Fruit fly (Drosophila melanogaster) whole organism, embryonic: ENCODE results near the gene CG18179.

Experiments
- Atf6 ChIP-seq: fragments of 200-800 bp; sonication (Bioruptor generic); IDR thresholded peaks from 2 replicates; pipeline ENCODE4 v1.3.6; 2022; ENCODE audit warnings: missing biosample characterization, missing genetic modification characterization
- Bteb2 ChIP-seq: fragments of 200-800 bp; sonication (Bioruptor generic); optimal IDR thresholded peaks from 2 replicates; lab custom pipeline; 2016; ENCODE audit warnings: missing biosample characterization, missing genetic modification characterization
- CG10267 ChIP-seq: fragments of 200-800 bp; sonication (Bioruptor generic); optimal IDR thresholded peaks from 2 replicates; lab custom pipeline; 2018; ENCODE audit warnings: missing biosample characterization, mild to moderate bottlenecking, missing genetic modification characterization, moderate library complexity
- CG10274 ChIP-seq: fragments of 200-800 bp; sonication (Bioruptor generic); optimal IDR thresholded peaks from 3 replicates; lab custom pipeline; 2017; ENCODE audit warnings: missing biosample characterization, mild to moderate bottlenecking, missing genetic modification characterization
- CG10543 ChIP-seq: fragments of 200-800 bp; sonication (Bioruptor generic); optimal IDR thresholded peaks from 3 replicates; lab custom pipeline; 2017; ENCODE audit warnings: missing biosample characterization, mild to moderate bottlenecking, missing genetic modification characterization, moderate library complexity
- CG15696 ChIP-seq: fragments of 200-800 bp; sonication (Bioruptor generic); optimal IDR thresholded peaks from 2 replicates; lab custom pipeline; 2019; ENCODE audit warnings: missing biosample characterization, mild to moderate bottlenecking, missing genetic modification characterization, moderate library complexity
- CG1792 ChIP-seq: fragments of 200-800 bp; sonication (Bioruptor generic); optimal IDR thresholded peaks from 2 replicates; lab custom pipeline; 2016; ENCODE audit warnings: missing biosample characterization, missing genetic modification characterization
- CG2889 ChIP-seq: fragments of 200-800 bp; sonication (Bioruptor generic); IDR thresholded peaks from 3 replicates; pipeline ENCODE4 v1.3.6; 2022; ENCODE audit warnings: missing biosample characterization, missing genetic modification characterization
- CG34224 ChIP-seq: fragments of 200-800 bp; sonication (Bioruptor generic); IDR thresholded peaks from 3 replicates; pipeline ENCODE4 v1.3.6; 2022; ENCODE audit warnings: missing biosample characterization, missing genetic modification characterization; ENCODE audit not compliant: partially characterized antibody
- CG34376 ChIP-seq: fragments of 200-800 bp; sonication (Bioruptor generic); optimal IDR thresholded peaks from 2 replicates; lab custom pipeline; 2018; ENCODE audit warnings: missing biosample characterization, mild to moderate bottlenecking, missing genetic modification characterization
- CG42726 ChIP-seq: fragments of 200-800 bp; sonication (Bioruptor generic); IDR thresholded peaks from 2 replicates; pipeline ENCODE4 v1.3.6; 2022; ENCODE audit warnings: missing biosample characterization, missing genetic modification characterization; ENCODE audit not compliant: partially characterized antibody
- CG4617 ChIP-seq: fragments of 200-800 bp; sonication (Bioruptor generic); optimal IDR thresholded peaks from 3 replicates; lab custom pipeline; 2016; ENCODE audit warnings: missing biosample characterization, missing genetic modification characterization, borderline replicate concordance
- CG4707 ChIP-seq: fragments of 200-800 bp; sonication (Bioruptor generic); optimal IDR thresholded peaks from 2 replicates; lab custom pipeline; 2018; ENCODE audit warnings: missing biosample characterization, mild to moderate bottlenecking, missing genetic modification characterization, moderate library complexity
- CG4730 ChIP-seq: fragments of 200-800 bp; sonication (Bioruptor generic); IDR thresholded peaks from 2 replicates; pipeline ENCODE4 v1.3.6; 2022; ENCODE audit warnings: missing biosample characterization, missing genetic modification characterization
- CG6272 ChIP-seq: fragments of 200-800 bp; sonication (Bioruptor generic); IDR thresholded peaks from 2 replicates; pipeline ENCODE4 v1.3.6; 2022; ENCODE audit warnings: missing biosample characterization, missing genetic modification characterization
- CG7372 ChIP-seq: fragments of 200-800 bp; sonication (Bioruptor generic); IDR thresholded peaks from 2 replicates; pipeline ENCODE4 v1.3.6; 2022; ENCODE audit warnings: missing biosample characterization, missing genetic modification characterization
- CG8388 ChIP-seq: fragments of 200-800 bp; sonication (Bioruptor generic); optimal IDR thresholded peaks from 2 replicates; lab custom pipeline; 2019; ENCODE audit warnings: missing biosample characterization, mild to moderate bottlenecking, missing genetic modification characterization, moderate library complexity
- CG9215 ChIP-seq: fragments of 200-800 bp; sonication (Bioruptor generic); IDR thresholded peaks from 2 replicates; pipeline ENCODE4 v1.3.6; 2022; ENCODE audit warnings: missing biosample characterization, missing genetic modification characterization
- CkIIα-i1 ChIP-seq: fragments of 200-800 bp; sonication (Bioruptor generic); IDR thresholded peaks from 2 replicates; pipeline ENCODE4 v1.3.6; 2022; ENCODE audit warnings: missing biosample characterization, missing genetic modification characterization
- Dll ChIP-seq: fragments of 200-800 bp; sonication (Bioruptor generic); IDR thresholded peaks from 4 replicates; pipeline ENCODE4 v1.3.6; 2022; ENCODE audit warnings: missing biosample characterization, missing genetic modification characterization; ENCODE audit not compliant: partially characterized antibody
- Eip74EF ChIP-seq, 2 experiments: fragments of 200-800 bp in 1 of 2; fragments of >200 bp in 1 of 2; sonication (Bioruptor generic) in 1 of 2; optimal IDR thresholded peaks; 2 replicates each; lab custom pipeline; 2017 to 2019; ENCODE audit warnings: missing biosample characterization in 2 of 2, missing genetic modification characterization in 2 of 2, mild to moderate bottlenecking in 1 of 2, moderate library complexity in 1 of 2
- Ets65A ChIP-seq: fragments of 200-800 bp; sonication (Bioruptor generic); peaks from one replicate; lab custom pipeline; 2016; ENCODE audit warnings: missing biosample characterization, missing genetic modification characterization
- Gug ChIP-seq: fragments of 200-800 bp; sonication (Bioruptor generic); IDR thresholded peaks from 4 replicates; pipeline ENCODE4 v1.3.6; 2022; ENCODE audit warnings: missing biosample characterization, missing genetic modification characterization
- H2.0 ChIP-seq: fragments of 200-800 bp; sonication (Bioruptor generic); IDR thresholded peaks from 2 replicates; pipeline ENCODE4 v1.3.6; 2022; ENCODE audit warnings: missing biosample characterization, missing genetic modification characterization
- Hr78 ChIP-seq, 2 experiments: fragments of 200-800 bp in 1 of 2; fragments of >200 bp in 1 of 2; sonication (Bioruptor generic) in 1 of 2; optimal IDR thresholded peaks; 2 replicates each; lab custom pipeline; 2017 to 2019; ENCODE audit warnings: missing biosample characterization in 2 of 2, missing genetic modification characterization in 2 of 2, mild to moderate bottlenecking in 1 of 2, moderate library complexity in 1 of 2
- Lhr ChIP-seq: fragments of 200-800 bp; sonication (Bioruptor generic); optimal IDR thresholded peaks from 3 replicates; lab custom pipeline; 2017; ENCODE audit warnings: mild to moderate bottlenecking, missing biosample characterization, missing genetic modification reagents, missing genetic modification characterization
- PHDP ChIP-seq: fragments of 200-800 bp; sonication (Bioruptor generic); optimal IDR thresholded peaks from 3 replicates; lab custom pipeline; 2018; ENCODE audit warnings: missing biosample characterization, mild to moderate bottlenecking, missing genetic modification characterization, moderate library complexity
- Trl ChIP-seq, 3 experiments: fragments of >200 bp in 2 of 3; fragments of 200-800 bp in 1 of 3; sonication (Bioruptor generic) in 1 of 3; optimal IDR thresholded peaks; 2 replicates in 1 of 3; 3 replicates in 2 of 3; lab custom pipeline; 2016 to 2017; ENCODE audit warnings: missing biosample characterization in 1 of 3, missing genetic modification characterization in 1 of 3
- YL-1 ChIP-seq: fragments of 200-800 bp; sonication (Bioruptor generic); optimal IDR thresholded peaks from 3 replicates; lab custom pipeline; 2017; ENCODE audit warnings: missing biosample characterization, mild to moderate bottlenecking, missing genetic modification characterization
- al ChIP-seq: fragments of 200-800 bp; sonication (Bioruptor generic); IDR thresholded peaks from 2 replicates; pipeline ENCODE4 v1.3.6; 2022; ENCODE audit warnings: missing biosample characterization, missing genetic modification characterization
- aop ChIP-seq: fragments of 200-800 bp; sonication (Bioruptor generic); IDR thresholded peaks from 2 replicates; pipeline ENCODE4 v1.3.6; 2022; ENCODE audit warnings: missing biosample characterization, missing genetic modification characterization
- az2 ChIP-seq: fragments of 200-800 bp; sonication (Bioruptor generic); optimal IDR thresholded peaks from 3 replicates; lab custom pipeline; 2016; ENCODE audit warnings: missing biosample characterization, missing genetic modification characterization
- bigmax ChIP-seq: fragments of 200-800 bp; sonication (Bioruptor generic); optimal IDR thresholded peaks from 2 replicates; lab custom pipeline; 2018; ENCODE audit warnings: missing biosample characterization, mild to moderate bottlenecking, missing genetic modification characterization
- bsh ChIP-seq, 2 experiments: fragments of 200-800 bp; sonication (Bioruptor generic); optimal IDR thresholded peaks; 2 replicates each; lab custom pipeline; 2017 to 2018; ENCODE audit warnings: mild to moderate bottlenecking in 2 of 2, missing biosample characterization in 2 of 2, missing genetic modification characterization in 2 of 2, moderate library complexity in 1 of 2
- chm ChIP-seq: fragments of 200-800 bp; sonication (Bioruptor generic); IDR thresholded peaks from 2 replicates; pipeline ENCODE4 v1.3.6; 2022; ENCODE audit warnings: missing biosample characterization, missing genetic modification characterization
- dimm ChIP-seq: fragments of 200-800 bp; sonication (Bioruptor generic); IDR thresholded peaks from 2 replicates; pipeline ENCODE4 v1.3.6; 2022; ENCODE audit warnings: missing biosample characterization, missing genetic modification characterization
- disco-r ChIP-seq: fragments of 200-800 bp; sonication (Bioruptor generic); optimal IDR thresholded peaks from 2 replicates; lab custom pipeline; 2016; ENCODE audit warnings: missing biosample characterization, missing genetic modification characterization
- gfzf ChIP-seq: fragments of 200-800 bp; sonication (Bioruptor generic); optimal IDR thresholded peaks from 2 replicates; lab custom pipeline; 2016; ENCODE audit warnings: missing biosample characterization, mild to moderate bottlenecking, missing genetic modification characterization, moderate library complexity
- kah ChIP-seq: fragments of 200-800 bp; sonication (Bioruptor generic); optimal IDR thresholded peaks from 2 replicates; lab custom pipeline; 2018; ENCODE audit warnings: missing biosample characterization, mild to moderate bottlenecking, missing genetic modification characterization
- klu ChIP-seq: fragments of 200-800 bp; sonication (Bioruptor generic); IDR thresholded peaks from 2 replicates; pipeline ENCODE4 v1.3.6; 2022; ENCODE audit warnings: missing biosample characterization, missing genetic modification characterization
- mam ChIP-seq: fragments of 200-800 bp; sonication (Bioruptor generic); optimal IDR thresholded peaks from 3 replicates; lab custom pipeline; 2016; ENCODE audit warnings: missing biosample characterization, missing genetic modification characterization
- otp ChIP-seq: fragments of 200-800 bp; sonication (Bioruptor generic); IDR thresholded peaks from 3 replicates; pipeline ENCODE4, ENCODE4 v1.3.6; 2022; ENCODE audit warnings: missing biosample characterization, missing genetic modification characterization
- scrt ChIP-seq: fragments of 200-800 bp; sonication (Bioruptor generic); optimal IDR thresholded peaks from 2 replicates; lab custom pipeline; 2018; ENCODE audit warnings: missing biosample characterization, mild to moderate bottlenecking, missing genetic modification characterization, moderate library complexity
- sisA ChIP-seq: fragments of 200-800 bp; sonication (Bioruptor generic); IDR thresholded peaks from 2 replicates; pipeline ENCODE4 v1.3.6; 2022; ENCODE audit warnings: missing biosample characterization, missing genetic modification characterization
- ssp ChIP-seq: fragments of 200-800 bp; sonication (Bioruptor generic); IDR thresholded peaks from 2 replicates; pipeline ENCODE4 v1.3.6; 2022; ENCODE audit warnings: missing biosample characterization, missing genetic modification characterization
- twi ChIP-seq: fragments of 200-800 bp; optimal IDR thresholded peaks from 2 replicates; lab custom pipeline; 2019; ENCODE audit warnings: missing biosample characterization, mild to moderate bottlenecking, missing genetic modification characterization, moderate library complexity
- wek ChIP-seq: fragments of 200-800 bp; sonication (Bioruptor generic); optimal IDR thresholded peaks from 3 replicates; lab custom pipeline; 2018; ENCODE audit warnings: missing biosample characterization, mild to moderate bottlenecking, missing genetic modification characterization, moderate library complexity
- zf30C ChIP-seq: fragments of 200-800 bp; sonication (Bioruptor generic); optimal IDR thresholded peaks from 3 replicates; lab custom pipeline; 2018; ENCODE audit warnings: missing biosample characterization, mild to moderate bottlenecking, missing genetic modification characterization
- zfh2 ChIP-seq: fragments of 200-800 bp; sonication (Bioruptor generic); optimal IDR thresholded peaks from 2 replicates; lab custom pipeline; 2016; ENCODE audit warnings: missing biosample characterization, missing genetic modification characterization

The CG18179 gene

dm6 chr3L:9613960-9614588, 25.0 kb upstream of the CG18179 start (continued):
- TF ChIP-seq CG1792 (no peak), disco-r (GFP tag; lab: Kevin White, UChicago) (no peak), CG10267 (tag; lab: Kevin White, UChicago) (peak; percentile 98), sisA (GFP tag; lab: Robert Waterston, UW) (peak; percentile 76), zf30C (GFP tag; lab: Kevin White, UChicago) (no peak), klu (GFP tag; lab: Robert Waterston, UW) (0 out of 2 replicates have a peak, but pooled peaks have one; percentile 32), Bteb2 (GFP tag; lab: Kevin White, UChicago) (no peak), Ets65A (GFP tag; lab: Kevin White, UChicago) (peak; percentile 91), CG9215 (GFP tag; lab: Robert Waterston, UW) (no peak; the same call in 1 of the 2 replicates), Eip74EF (GFP tag; optimal IDR thresholded peaks at IDR 0.05; lab: Kevin White, UChicago) (no peak), CG4617 (GFP tag; lab: Kevin White, UChicago) (no peak), mam (GFP tag; lab: Kevin White, UChicago) (peak; percentile 49), CG8388 (GFP tag; lab: Kevin White, UChicago) (no peak), chm (GFP tag; lab: Robert Waterston, UW) (no peak), Lhr (peak; percentile 41), al (GFP tag; lab: Robert Waterston, UW) (peak; percentile 47), wek (GFP tag; lab: Kevin White, UChicago) (no peak), gfzf (GFP tag; lab: Kevin White, UChicago) (peak; percentile 11), Trl (optimal IDR thresholded peaks at IDR 0.05; lab: Kevin White, UChicago) (no peak), Trl (GFP tag; optimal IDR thresholded peaks at IDR 0.05; lab: Kevin White, UChicago) (no peak), CG2889 (no peak), bsh (GFP tag; optimal IDR thresholded peaks at IDR 0.05; lab: Kevin White, UChicago) (no peak), CG15696 (tag; lab: Kevin White, UChicago) (no peak), YL-1 (no peak), zfh2 (GFP tag; lab: Kevin White, UChicago) (peak; percentile 67), PHDP (no peak), CG34224 (GFP tag; lab: Robert Waterston, UW) (no peak), otp (GFP tag; lab: Robert Waterston, UW) (no peak), Hr78 (GFP tag; optimal IDR thresholded peaks at IDR 0.05; lab: Kevin White, UChicago) (peak in 1 of 2 experiments; percentile 33), CG4707 (no peak), CG7372 (peak; percentile 42; the same call in 1 of the 2 replicates), Dll (GFP tag; lab: Robert Waterston, UW) (no peak), Atf6 (GFP tag; lab: Robert Waterston, UW) (no peak), CG6272 (GFP tag; lab: Robert Waterston, UW) (no peak), CG10274 (GFP tag; lab: Kevin White, UChicago) (no peak), kah (no peak), Gug (GFP tag; lab: Robert Waterston, UW) (peak; percentile 71), twi (tag; lab: Kevin White, UChicago) (no peak), scrt (GFP tag; lab: Kevin White, UChicago) (no peak), CG42726 (GFP tag; lab: Robert Waterston, UW) (peak; percentile 76), CkIIα-i1 (GFP tag; lab: Robert Waterston, UW) (no peak), bigmax (GFP tag; lab: Kevin White, UChicago) (no peak), az2 (GFP tag; lab: Kevin White, UChicago) (no peak), H2.0 (no peak), aop (no peak), CG34376 (GFP tag; lab: Kevin White, UChicago) (no peak), dimm (GFP tag; lab: Robert Waterston, UW) (no peak), CG10543 (GFP tag; lab: Kevin White, UChicago) (no peak), ssp (peak; percentile 61), CG4730 (GFP tag; lab: Robert Waterston, UW) (no peak)
